Fruit fly (Drosophila melanogaster) whole organism, adult: ENCODE results near the gene CG42395.

Source experiments
- CG11617 ChIP-seq: fragments of 200-800 bp; sonication (Bioruptor generic); optimal IDR thresholded peaks from 2 replicates; lab custom pipeline; 2017; ENCODE audit warnings: mild to moderate bottlenecking, missing biosample characterization, missing genetic modification reagents, missing genetic modification characterization
- CG12768 ChIP-seq: fragments of 200-800 bp; sonication (Bioruptor generic); optimal IDR thresholded peaks from 2 replicates; lab custom pipeline; 2017; ENCODE audit warnings: missing biosample characterization, missing genetic modification characterization, mild to moderate bottlenecking, moderate library complexity, missing genetic modification reagents
- CG14711 ChIP-seq: fragments of 200-800 bp; sonication (Bioruptor generic); optimal IDR thresholded peaks from 2 replicates; lab custom pipeline; 2018; ENCODE audit warnings: missing biosample characterization, mild to moderate bottlenecking, missing genetic modification characterization, moderate library complexity
- CG1620 ChIP-seq: fragments of 200-800 bp; sonication (Bioruptor generic); optimal IDR thresholded peaks from 2 replicates; lab custom pipeline; 2016; ENCODE audit warnings: missing biosample characterization, missing genetic modification characterization
- CG33017 ChIP-seq: fragments of 200-800 bp; sonication (Bioruptor generic); optimal IDR thresholded peaks from 2 replicates; lab custom pipeline; 2018; ENCODE audit warnings: missing biosample characterization, mild to moderate bottlenecking, missing genetic modification characterization, moderate library complexity
- CG5204 ChIP-seq: fragments of 200-800 bp; sonication (Bioruptor generic); optimal IDR thresholded peaks from 2 replicates; lab custom pipeline; 2016; ENCODE audit warnings: missing biosample characterization, missing genetic modification characterization
- CG7045 ChIP-seq: fragments of 200-800 bp; sonication (Bioruptor generic); optimal IDR thresholded peaks from 2 replicates; lab custom pipeline; 2017; ENCODE audit warnings: missing biosample characterization, mild to moderate bottlenecking, missing genetic modification characterization
- CG7101 ChIP-seq: fragments of 200-800 bp; sonication (Bioruptor generic); optimal IDR thresholded peaks from 2 replicates; lab custom pipeline; 2018; ENCODE audit warnings: missing biosample characterization, mild to moderate bottlenecking, missing genetic modification characterization, moderate library complexity
- Clk ChIP-seq: fragments of 200-800 bp; sonication (Bioruptor generic); optimal IDR thresholded peaks from 2 replicates; lab custom pipeline; 2017; ENCODE audit warnings: missing biosample characterization, missing genetic modification characterization
- Crg-1 ChIP-seq: fragments of 200-800 bp; sonication (Bioruptor generic); optimal IDR thresholded peaks from 2 replicates; lab custom pipeline; 2016; ENCODE audit warnings: missing biosample characterization, missing genetic modification characterization
- Hr96 ChIP-seq: fragments of 200-800 bp; sonication (Bioruptor generic); optimal IDR thresholded peaks from 2 replicates; lab custom pipeline; 2016; ENCODE audit warnings: missing biosample characterization, missing genetic modification characterization
- Mnt ChIP-seq: fragments of 200-800 bp; sonication (Bioruptor generic); optimal IDR thresholded peaks from 2 replicates; lab custom pipeline; 2016; ENCODE audit warnings: missing biosample characterization, mild to moderate bottlenecking, missing genetic modification characterization
- bab1 ChIP-seq: fragments of 200-800 bp; sonication (Bioruptor generic); optimal IDR thresholded peaks from 3 replicates; lab custom pipeline; 2019; ENCODE audit warnings: missing biosample characterization, mild to moderate bottlenecking, missing genetic modification characterization, moderate library complexity
- cic ChIP-seq: fragments of 200-800 bp; sonication (Bioruptor generic); optimal IDR thresholded peaks from 2 replicates; lab custom pipeline; 2017; ENCODE audit warnings: missing biosample characterization, mild to moderate bottlenecking, missing genetic modification characterization, moderate library complexity
- cnc ChIP-seq, 2 experiments: fragments of >200 bp; optimal IDR thresholded peaks; 2 replicates each; lab custom pipeline; 2017
- kay ChIP-seq: fragments of 200-800 bp; sonication (Bioruptor generic); peaks from one replicate; lab custom pipeline; 2016; ENCODE audit warnings: missing biosample characterization, missing genetic modification characterization, borderline replicate concordance
- ovo ChIP-seq: fragments of 200-800 bp; sonication (Bioruptor generic); optimal IDR thresholded peaks from 2 replicates; lab custom pipeline; 2016; ENCODE audit warnings: missing biosample characterization, missing genetic modification characterization
- pad ChIP-seq: fragments of 200-800 bp; sonication (Bioruptor generic); optimal IDR thresholded peaks from 3 replicates; lab custom pipeline; 2017; ENCODE audit warnings: missing biosample characterization, missing genetic modification characterization, mild to moderate bottlenecking, moderate library complexity, missing genetic modification reagents
- tj ChIP-seq: fragments of 200-800 bp; sonication (Bioruptor generic); optimal IDR thresholded peaks from 3 replicates; lab custom pipeline; 2017; ENCODE audit warnings: missing biosample characterization, mild to moderate bottlenecking, missing genetic modification characterization, moderate library complexity
- toe ChIP-seq: fragments of 200-800 bp; sonication (Bioruptor generic); optimal IDR thresholded peaks from 2 replicates; lab custom pipeline; 2016; ENCODE audit warnings: missing biosample characterization, missing genetic modification characterization

CG42395 gene

dm6 chrX:9586038-9586437 lies 10.0 kb upstream of the CG42395 start:
- TF ChIP-seq Hr96 (GFP tag; lab: Kevin White, UChicago), result peak; percentile 34
- peak; percentile 16 for TF ChIP-seq ovo (GFP tag; lab: Kevin White, UChicago)
- no peak for TF ChIP-seq cic

- peak; percentile 99 for TF ChIP-seq bab1 (GFP tag; lab: Kevin White, UChicago)
- peak; percentile 98 for TF ChIP-seq CG12768 (GFP tag; lab: Kevin White, UChicago)
- peak; percentile 99 for TF ChIP-seq Hr96 (GFP tag; lab: Kevin White, UChicago)
- TF ChIP-seq CG7045, result peak; percentile 98
- peak; percentile 95 for TF ChIP-seq pad (GFP tag; lab: Kevin White, UChicago)
- TF ChIP-seq Clk, result peak; percentile 89
- peak; percentile 88 for TF ChIP-seq Mnt (GFP tag; lab: Kevin White, UChicago)
- TF ChIP-seq toe (GFP tag; lab: Kevin White, UChicago), result peak; percentile 95
- TF ChIP-seq CG5204 (GFP tag; lab: Kevin White, UChicago), result peak; percentile 96
- TF ChIP-seq CG7101 (tag; lab: Kevin White, UChicago), result peak; percentile 100
- peak; percentile 97 for TF ChIP-seq kay (GFP tag; lab: Kevin White, UChicago)
- TF ChIP-seq CG14711, result peak; percentile 97
- peak; percentile 96 for TF ChIP-seq ovo (GFP tag; lab: Kevin White, UChicago)
- peak; percentile 97 for TF ChIP-seq CG1620 (GFP tag; lab: Kevin White, UChicago)
- peak; percentile 97 for TF ChIP-seq tj (GFP tag; lab: Kevin White, UChicago)
- peak; percentile 100 for TF ChIP-seq CG11617
- TF ChIP-seq cic, result peak; percentile 95
- TF ChIP-seq CG33017 (tag; lab: Kevin White, UChicago), result peak; percentile 98
- peak; percentile 91 for TF ChIP-seq Crg-1
- TF ChIP-seq cnc (optimal IDR thresholded peaks at IDR 0.05; lab: Kevin White, UChicago), result no peak
Measured at dm6 chrX:9585359-9586002, 9.4 kb upstream of the CG42395 start, which contains the start of gene Hex-A. TSS of gene Hex-A (plus strand) at chrX:9585675.

- no peak for TF ChIP-seq pad (GFP tag; lab: Kevin White, UChicago)
- no peak for TF ChIP-seq ovo (GFP tag; lab: Kevin White, UChicago)
- TF ChIP-seq CG12768 (GFP tag; lab: Kevin White, UChicago), result no peak
- TF ChIP-seq Clk, result no peak
- TF ChIP-seq CG7101 (tag; lab: Kevin White, UChicago), result no peak
- no peak for TF ChIP-seq kay (GFP tag; lab: Kevin White, UChicago)
- no peak for TF ChIP-seq CG5204 (GFP tag; lab: Kevin White, UChicago)
- TF ChIP-seq Mnt (GFP tag; lab: Kevin White, UChicago), result no peak
- TF ChIP-seq tj (GFP tag; lab: Kevin White, UChicago), result no peak
Measured at dm6 chrX:9584948-9585315, 8.9 kb upstream of the CG42395 start.

dm6 chrX:9584104-9584947 lies 8.3 kb upstream of the CG42395 start:
- peak; percentile 40 for TF ChIP-seq toe (GFP tag; lab: Kevin White, UChicago)
- TF ChIP-seq kay (GFP tag; lab: Kevin White, UChicago), result peak; percentile 76
- TF ChIP-seq CG33017 (tag; lab: Kevin White, UChicago), result no peak
- TF ChIP-seq CG5204 (GFP tag; lab: Kevin White, UChicago), result peak; percentile 30
- TF ChIP-seq Clk, result peak; percentile 38
- TF ChIP-seq CG12768 (GFP tag; lab: Kevin White, UChicago), result peak; percentile 82
- no peak for TF ChIP-seq Crg-1
- TF ChIP-seq pad (GFP tag; lab: Kevin White, UChicago), result peak; percentile 100
- TF ChIP-seq Hr96 (GFP tag; lab: Kevin White, UChicago), result peak; percentile 72
- TF ChIP-seq CG11617, result no peak
- no peak for TF ChIP-seq CG7101 (tag; lab: Kevin White, UChicago)
- peak; percentile 65 for TF ChIP-seq Mnt (GFP tag; lab: Kevin White, UChicago)
- TF ChIP-seq tj (GFP tag; lab: Kevin White, UChicago), result peak; percentile 53
- peak; percentile 84 for TF ChIP-seq cic
- TF ChIP-seq bab1 (GFP tag; lab: Kevin White, UChicago), result no peak
- no peak for TF ChIP-seq CG14711
- TF ChIP-seq CG1620 (GFP tag; lab: Kevin White, UChicago), result no peak
- peak; percentile 99 for TF ChIP-seq ovo (GFP tag; lab: Kevin White, UChicago)
- no peak for TF ChIP-seq CG7045
- TF ChIP-seq cnc (optimal IDR thresholded peaks at IDR 0.05; lab: Kevin White, UChicago), result no peak

- TF ChIP-seq kay (GFP tag; lab: Kevin White, UChicago) (peak; percentile 61), Clk (peak; percentile 75), CG14711 (peak; percentile 86), CG1620 (GFP tag; lab: Kevin White, UChicago) (peak; percentile 66), toe (GFP tag; lab: Kevin White, UChicago) (peak; percentile 64), bab1 (GFP tag; lab: Kevin White, UChicago) (peak; percentile 92), ovo (GFP tag; lab: Kevin White, UChicago) (peak; percentile 21), tj (GFP tag; lab: Kevin White, UChicago) (peak; percentile 52), Mnt (GFP tag; lab: Kevin White, UChicago) (peak; percentile 73), CG11617 (peak; percentile 91), CG33017 (tag; lab: Kevin White, UChicago) (peak; percentile 85), CG7045 (peak; percentile 85), CG12768 (GFP tag; lab: Kevin White, UChicago) (peak; percentile 88), Hr96 (GFP tag; lab: Kevin White, UChicago) (peak; percentile 63), CG7101 (tag; lab: Kevin White, UChicago) (peak; percentile 93), cnc (optimal IDR thresholded peaks at IDR 0.05; lab: Kevin White, UChicago) (no peak), cic (no peak), pad (GFP tag; lab: Kevin White, UChicago) (no peak), CG5204 (GFP tag; lab: Kevin White, UChicago) (peak; percentile 64), Crg-1 (peak; percentile 42)
Measured at dm6 chrX:9583440-9584103, 7.5 kb upstream of the CG42395 start.
